Worm (Caenorhabditis elegans) whole organism, L3 larva: Measurements from ENCODE around the gene vamp-7.

Experiments used
- ama-1 ChIP-seq: fragments of 150-350 bp; optimal IDR thresholded peaks from 2 replicates; lab custom pipeline; 2018
- ceh-28 ChIP-seq: fragments of 150-350 bp; optimal IDR thresholded peaks from 2 replicates; lab custom pipeline; 2014; ENCODE audit warnings: missing biosample characterization, missing genetic modification reagents, missing genetic modification characterization
- daf-12 ChIP-seq: fragments of 150-350 bp; optimal IDR thresholded peaks from 2 replicates; lab custom pipeline; 2014; ENCODE audit warnings: missing biosample characterization, missing genetic modification reagents, missing genetic modification characterization
- egl-5 ChIP-seq: fragments of 150-350 bp; optimal IDR thresholded peaks from 2 replicates; lab custom pipeline; 2017; ENCODE audit warnings: missing biosample characterization, missing genetic modification reagents, missing genetic modification characterization, inconsistent platforms
- fkh-2 ChIP-seq: fragments of 150-350 bp; optimal IDR thresholded peaks from 2 replicates; lab custom pipeline; 2014; ENCODE audit warnings: missing biosample characterization, missing genetic modification reagents, missing genetic modification characterization
- nhr-23 ChIP-seq: fragments of 150-350 bp; optimal IDR thresholded peaks from 2 replicates; lab custom pipeline; 2014; ENCODE audit warnings: missing biosample characterization, missing genetic modification reagents, missing genetic modification characterization
- skn-1 ChIP-seq: fragments of 150-350 bp; optimal IDR thresholded peaks from 2 replicates; lab custom pipeline; 2014; ENCODE audit warnings: missing biosample characterization, missing genetic modification characterization
- snpc-4 ChIP-seq: fragments of 150-350 bp; optimal IDR thresholded peaks from 2 replicates; lab custom pipeline; 2014; ENCODE audit warnings: missing biosample characterization, missing genetic modification characterization
- ztf-11 ChIP-seq: fragments of 150-350 bp; optimal IDR thresholded peaks from 2 replicates; lab custom pipeline; 2014; ENCODE audit warnings: missing biosample characterization, missing genetic modification characterization

vamp-7 gene

ce11 chrIV:2658733-2659132, 50.9 kb downstream of the vamp-7 start:
- TF ChIP-seq daf-12 (tag; lab: Kevin White, UChicago), result no peak
- TF ChIP-seq egl-5, result no peak
- TF ChIP-seq ztf-11 (tag; lab: Kevin White, UChicago), result no peak
- TF ChIP-seq skn-1 (tag; lab: Kevin White, UChicago), result no peak
- no peak for TF ChIP-seq ceh-28 (tag; lab: Kevin White, UChicago)
- TF ChIP-seq fkh-2 (tag; lab: Kevin White, UChicago), result no peak
- no peak for TF ChIP-seq nhr-23 (tag; lab: Kevin White, UChicago)
- TF ChIP-seq ama-1, result no peak
- TF ChIP-seq snpc-4, result no peak
